Fruit fly (Drosophila melanogaster) whole organism: ENCODE measurements around the gene CG11619.

Experiments used
- CG8478 ChIP-seq: fragments of >200 bp; optimal IDR thresholded peaks from 2 replicates; lab custom pipeline; 2018; ENCODE audit warnings: inconsistent platforms
- pan ChIP-seq: fragments of >200 bp; optimal IDR thresholded peaks from 2 replicates; lab custom pipeline; 2017
- psq ChIP-seq: fragments of >200 bp; optimal IDR thresholded peaks from 2 replicates; lab custom pipeline; 2017

DNA sequence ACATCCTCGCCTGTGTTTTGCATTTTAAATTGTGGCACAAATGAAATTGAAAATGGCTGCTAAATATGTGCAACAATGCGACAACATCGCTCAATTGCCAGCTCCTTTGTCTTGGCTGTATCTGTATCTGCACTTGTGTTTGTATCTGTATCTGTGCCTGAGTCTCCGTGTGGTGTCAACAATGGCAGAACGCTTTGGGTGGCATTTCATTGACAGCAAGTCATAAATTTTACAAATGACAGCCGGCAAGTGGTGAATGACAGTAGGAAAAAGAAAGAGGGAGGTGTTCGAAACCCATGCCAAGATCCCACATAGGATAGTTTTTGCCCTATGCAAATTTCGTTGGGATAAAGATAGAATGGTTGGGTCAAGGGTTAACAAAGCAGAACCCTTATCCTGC is 43.7 kb upstream of the CG11619 start:
- TF ChIP-seq CG8478 (lab: Kevin White, UChicago) (no peak), pan (lab: Kevin White, UChicago) (no peak), psq (lab: Kevin White, UChicago) (no peak)
